Worm (Caenorhabditis elegans) whole organism, L2 larva: Measurements from ENCODE around the gene famp-1.

Experiments used
- ZK546.5 ChIP-seq: sonication (generic microtip); optimal IDR thresholded peaks from 2 replicates; lab custom pipeline; 2017; ENCODE audit warnings: missing biosample characterization, missing genetic modification characterization
- aly-2 ChIP-seq: fragments of 150-350 bp; optimal IDR thresholded peaks from 2 replicates; lab custom pipeline; 2014; ENCODE audit warnings: missing biosample characterization, missing genetic modification characterization
- ceh-82 ChIP-seq: fragments of 150-350 bp; optimal IDR thresholded peaks from 2 replicates; lab custom pipeline; 2014; ENCODE audit warnings: missing biosample characterization, missing genetic modification characterization
- egl-27 ChIP-seq: sonication (generic microtip); optimal IDR thresholded peaks from 3 replicates; lab custom pipeline; 2017; ENCODE audit warnings: missing biosample characterization, missing genetic modification reagents, missing genetic modification characterization
- elt-3 ChIP-seq: sonication (generic microtip); optimal IDR thresholded peaks from 2 replicates; lab custom pipeline; 2017; ENCODE audit warnings: missing biosample characterization, missing genetic modification characterization
- nhr-10 ChIP-seq: sonication (generic microtip); optimal IDR thresholded peaks from 2 replicates; lab custom pipeline; 2017; ENCODE audit warnings: missing biosample characterization, missing genetic modification characterization
- nhr-129 ChIP-seq: fragments of 150-350 bp; optimal IDR thresholded peaks from 2 replicates; lab custom pipeline; 2014; ENCODE audit warnings: missing biosample characterization, missing genetic modification characterization
- nhr-21 ChIP-seq: fragments of 150-350 bp; optimal IDR thresholded peaks from 2 replicates; lab custom pipeline; 2014; ENCODE audit warnings: missing biosample characterization, missing genetic modification characterization
- nhr-6 ChIP-seq: fragments of 150-350 bp; optimal IDR thresholded peaks from 2 replicates; lab custom pipeline; 2014; ENCODE audit warnings: missing biosample characterization, missing genetic modification characterization
- unc-39 ChIP-seq: fragments of 150-350 bp; optimal IDR thresholded peaks from 2 replicates; lab custom pipeline; 2014; ENCODE audit warnings: missing biosample characterization, missing genetic modification characterization
- ztf-11 ChIP-seq: sonication (generic microtip); optimal IDR thresholded peaks from 2 replicates; lab custom pipeline; 2017; ENCODE audit warnings: missing biosample characterization, missing genetic modification characterization
- ztf-4 ChIP-seq: fragments of 150-350 bp; optimal IDR thresholded peaks from 2 replicates; lab custom pipeline; 2014; ENCODE audit warnings: missing biosample characterization, missing genetic modification characterization

DNA sequence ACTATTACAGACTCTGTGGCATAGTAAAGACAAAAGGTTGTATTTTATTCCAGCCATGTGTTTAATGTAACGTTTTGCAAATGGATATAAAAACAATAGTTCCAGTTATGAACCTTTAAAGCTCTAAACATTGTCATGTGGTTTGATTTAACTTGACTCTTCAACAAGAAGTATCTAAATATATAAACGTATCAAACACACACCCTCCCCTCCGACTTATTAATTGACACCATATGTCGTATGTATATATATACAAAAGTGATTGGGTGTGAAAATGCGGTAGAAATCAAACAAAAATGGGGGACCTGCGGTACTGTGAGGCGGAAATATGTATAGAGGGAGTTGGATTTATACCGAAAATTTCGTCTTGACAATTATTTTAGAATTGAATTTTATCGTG, 34.9 kb upstream of the famp-1 start:
- TF ChIP-seq ZK546.5 (tag; lab: Kevin White, UChicago): no peak
- no peak for TF ChIP-seq nhr-21 (tag; lab: Kevin White, UChicago)
- no peak for TF ChIP-seq aly-2 (tag; lab: Kevin White, UChicago)
- no peak for TF ChIP-seq nhr-6
- no peak for TF ChIP-seq ztf-4 (tag; lab: Kevin White, UChicago)
- no peak for TF ChIP-seq nhr-129 (tag; lab: Kevin White, UChicago)
- TF ChIP-seq ztf-11 (tag; lab: Kevin White, UChicago): no peak
- no peak for TF ChIP-seq ceh-82 (tag; lab: Kevin White, UChicago)
- no peak for TF ChIP-seq nhr-10
- no peak for TF ChIP-seq egl-27 (tag; lab: Kevin White, UChicago)
- no peak for TF ChIP-seq elt-3 (tag; lab: Kevin White, UChicago)
- no peak for TF ChIP-seq unc-39 (tag; lab: Kevin White, UChicago)
